Worm (Caenorhabditis elegans) whole organism, late embryonic: Measurements from ENCODE around the gene cyp-31A3.

Experiments used
- C08G9.2 ChIP-seq: sonication (generic microtip); optimal IDR thresholded peaks from 2 replicates; lab custom pipeline; 2016; ENCODE audit warnings: mild to moderate bottlenecking, missing genetic modification characterization, moderate library complexity, missing compliant biosample characterization
- C38D4.7 ChIP-seq: fragments of 200-800 bp; sonication (Bioruptor generic); optimal IDR thresholded peaks from 2 replicates; lab custom pipeline; 2018; ENCODE audit warnings: mild to moderate bottlenecking, missing genetic modification characterization, moderate library complexity, missing compliant biosample characterization
- F13H6.1 ChIP-seq: sonication (generic microtip); optimal IDR thresholded peaks from 2 replicates; lab custom pipeline; 2016; ENCODE audit warnings: missing genetic modification characterization, missing compliant biosample characterization
- K02D7.2 ChIP-seq: sonication (generic microtip); optimal IDR thresholded peaks from 2 replicates; lab custom pipeline; 2017; ENCODE audit warnings: mild to moderate bottlenecking, missing genetic modification characterization, missing compliant biosample characterization
- K09A11.1 ChIP-seq: sonication (generic microtip); optimal IDR thresholded peaks from 2 replicates; lab custom pipeline; 2017; ENCODE audit warnings: antibody characterized with exemption, mild to moderate bottlenecking, missing genetic modification characterization, missing compliant biosample characterization; ENCODE audit not compliant: insufficient read depth
- T23F11.4 ChIP-seq: fragments of 200-800 bp; sonication (Bioruptor generic); optimal IDR thresholded peaks from 2 replicates; lab custom pipeline; 2018; ENCODE audit warnings: mild to moderate bottlenecking, missing genetic modification characterization, missing compliant biosample characterization
- Y22D7AL.16 ChIP-seq: sonication (generic microtip); optimal IDR thresholded peaks from 2 replicates; lab custom pipeline; 2016; ENCODE audit warnings: missing genetic modification characterization, missing compliant biosample characterization
- ceh-14 ChIP-seq: sonication (generic microtip); optimal IDR thresholded peaks from 2 replicates; lab custom pipeline; 2016; ENCODE audit warnings: missing genotype, missing genetic modification characterization, missing compliant biosample characterization
- ceh-18 ChIP-seq: sonication (generic microtip); optimal IDR thresholded peaks from 2 replicates; lab custom pipeline; 2016; ENCODE audit warnings: missing genetic modification characterization, missing compliant biosample characterization
- ceh-19 ChIP-seq: fragments of 200-800 bp; sonication (Bioruptor generic); optimal IDR thresholded peaks from 2 replicates; lab custom pipeline; 2018; ENCODE audit warnings: mild to moderate bottlenecking, missing genetic modification characterization, missing compliant biosample characterization
- ceh-2 ChIP-seq: sonication (generic microtip); optimal IDR thresholded peaks from 2 replicates; lab custom pipeline; 2016; ENCODE audit warnings: missing genotype, missing genetic modification characterization, missing compliant biosample characterization
- ceh-30 ChIP-seq: fragments of 150-350 bp; optimal IDR thresholded peaks from 2 replicates; lab custom pipeline; 2014; ENCODE audit warnings: missing biosample characterization, missing genetic modification characterization
- ceh-31 ChIP-seq: sonication (generic microtip); optimal IDR thresholded peaks from 2 replicates; lab custom pipeline; 2016; ENCODE audit warnings: missing genetic modification characterization, missing compliant biosample characterization
- ceh-34 ChIP-seq: sonication (generic microtip); optimal IDR thresholded peaks from 2 replicates; lab custom pipeline; 2016; ENCODE audit warnings: mild to moderate bottlenecking, missing genetic modification characterization, missing compliant biosample characterization
- ceh-45 ChIP-seq: fragments of 200-800 bp; sonication (Bioruptor generic); IDR thresholded peaks from 2 replicates; pipeline ENCODE4 v1.3.6; 2022; ENCODE audit warnings: missing genetic modification reagents, missing genetic modification characterization, missing compliant biosample characterization
- ceh-6 ChIP-seq: fragments of 200-800 bp; sonication (Bioruptor generic); optimal IDR thresholded peaks from 2 replicates; lab custom pipeline; 2018; ENCODE audit warnings: mild to moderate bottlenecking, missing genetic modification characterization, missing compliant biosample characterization
- ceh-9 ChIP-seq: sonication (generic microtip); optimal IDR thresholded peaks from 2 replicates; lab custom pipeline; 2016; ENCODE audit warnings: mild to moderate bottlenecking, missing genetic modification characterization, inconsistent platforms, missing compliant biosample characterization
- che-1 ChIP-seq: sonication (generic microtip); optimal IDR thresholded peaks from 2 replicates; lab custom pipeline; 2016; ENCODE audit warnings: mild to moderate bottlenecking, missing genetic modification characterization, missing compliant biosample characterization
- dmd-4 ChIP-seq: sonication (generic microtip); optimal IDR thresholded peaks from 2 replicates; lab custom pipeline; 2016; ENCODE audit warnings: borderline replicate concordance, missing genetic modification characterization, missing compliant biosample characterization
- elt-2 ChIP-seq: sonication (generic microtip); optimal IDR thresholded peaks from 2 replicates; lab custom pipeline; 2016; ENCODE audit warnings: missing genetic modification reagents, missing genetic modification characterization, missing compliant biosample characterization
- elt-4 ChIP-seq: sonication (generic microtip); optimal IDR thresholded peaks from 2 replicates; lab custom pipeline; 2016; ENCODE audit warnings: missing genetic modification characterization, missing compliant biosample characterization
- ets-4 ChIP-seq: sonication (generic microtip); optimal IDR thresholded peaks from 2 replicates; lab custom pipeline; 2016; ENCODE audit warnings: missing genetic modification characterization, missing compliant biosample characterization
- fax-1 ChIP-seq: sonication (generic microtip); optimal IDR thresholded peaks from 2 replicates; lab custom pipeline; 2016; ENCODE audit warnings: missing genotype, missing genetic modification characterization, missing compliant biosample characterization
- fkh-10 ChIP-seq: fragments of 150-350 bp; optimal IDR thresholded peaks from 2 replicates; lab custom pipeline; 2014; ENCODE audit warnings: missing biosample characterization, missing genetic modification reagents, missing genetic modification characterization
- fkh-6 ChIP-seq: sonication (generic microtip); optimal IDR thresholded peaks from 2 replicates; lab custom pipeline; 2016; ENCODE audit warnings: missing genetic modification characterization, missing compliant biosample characterization
- gmeb-2 ChIP-seq: sonication (generic microtip); optimal IDR thresholded peaks from 2 replicates; lab custom pipeline; 2016; ENCODE audit warnings: missing genetic modification characterization, inconsistent platforms, missing compliant biosample characterization
- hlh-15 ChIP-seq: sonication (generic microtip); optimal IDR thresholded peaks from 2 replicates; lab custom pipeline; 2016; ENCODE audit warnings: missing genetic modification characterization, missing compliant biosample characterization
- hlh-30 ChIP-seq: sonication (generic microtip); optimal IDR thresholded peaks from 2 replicates; lab custom pipeline; 2017; ENCODE audit warnings: antibody characterized with exemption, missing genetic modification characterization, missing compliant biosample characterization; ENCODE audit not compliant: insufficient read depth
- lim-6 ChIP-seq: sonication (generic microtip); optimal IDR thresholded peaks from 2 replicates; lab custom pipeline; 2016; ENCODE audit warnings: missing genetic modification characterization, missing compliant biosample characterization
- lin-11 ChIP-seq: fragments of 200-800 bp; sonication (Bioruptor generic); optimal IDR thresholded peaks from 2 replicates; lab custom pipeline; 2018; ENCODE audit warnings: mild to moderate bottlenecking, missing genetic modification characterization, missing compliant biosample characterization
- madf-2 ChIP-seq: sonication (generic microtip); optimal IDR thresholded peaks from 2 replicates; lab custom pipeline; 2017; ENCODE audit warnings: missing genetic modification characterization, missing compliant biosample characterization
- mec-3 ChIP-seq: sonication (generic microtip); optimal IDR thresholded peaks from 2 replicates; lab custom pipeline; 2016; ENCODE audit warnings: borderline replicate concordance, missing genetic modification characterization, missing compliant biosample characterization
- nfya-1 ChIP-seq: sonication (generic microtip); optimal IDR thresholded peaks from 2 replicates; lab custom pipeline; 2017; ENCODE audit warnings: missing genetic modification characterization, mild to moderate bottlenecking, missing compliant biosample characterization, antibody characterized with exemption, moderate library complexity
- npax-4 ChIP-seq: sonication (generic microtip); optimal IDR thresholded peaks from 2 replicates; lab custom pipeline; 2016; ENCODE audit warnings: missing genetic modification characterization, missing compliant biosample characterization
- pag-3 ChIP-seq: sonication (generic microtip); optimal IDR thresholded peaks from 2 replicates; lab custom pipeline; 2016; ENCODE audit warnings: missing compliant biosample characterization, missing genetic modification characterization, borderline replicate concordance
- pat-9 ChIP-seq: fragments of 200-800 bp; sonication (Bioruptor generic); optimal IDR thresholded peaks from 2 replicates; lab custom pipeline; 2018; ENCODE audit warnings: mild to moderate bottlenecking, missing genetic modification characterization, moderate library complexity, missing compliant biosample characterization
- pha-2 ChIP-seq: sonication (generic microtip); optimal IDR thresholded peaks from 2 replicates; lab custom pipeline; 2017; ENCODE audit warnings: mild to moderate bottlenecking, missing genetic modification characterization, missing compliant biosample characterization
- ref-2 ChIP-seq: sonication (generic microtip); optimal IDR thresholded peaks from 2 replicates; lab custom pipeline; 2016; ENCODE audit warnings: missing genetic modification characterization, missing compliant biosample characterization
- sox-2 ChIP-seq: fragments of 200-800 bp; sonication (Bioruptor generic); IDR thresholded peaks from 2 replicates; pipeline ENCODE4 v1.3.6; 2022; ENCODE audit warnings: missing genetic modification reagents, missing genetic modification characterization, missing compliant biosample characterization
- sox-4 ChIP-seq: sonication (generic microtip); optimal IDR thresholded peaks from 2 replicates; lab custom pipeline; 2017; ENCODE audit warnings: mild to moderate bottlenecking, missing genetic modification characterization, inconsistent platforms, missing compliant biosample characterization
- syd-9 ChIP-seq: sonication (generic microtip); optimal IDR thresholded peaks from 2 replicates; lab custom pipeline; 2016; ENCODE audit warnings: mild to moderate bottlenecking, missing genetic modification characterization, moderate library complexity, missing compliant biosample characterization
- tbx-2 ChIP-seq: sonication (generic microtip); optimal IDR thresholded peaks from 2 replicates; lab custom pipeline; 2016; ENCODE audit warnings: missing genetic modification characterization, missing compliant biosample characterization
- tbx-7 ChIP-seq: sonication (generic microtip); optimal IDR thresholded peaks from 2 replicates; lab custom pipeline; 2016; ENCODE audit warnings: missing genotype, missing genetic modification characterization, missing compliant biosample characterization
- ttx-3 ChIP-seq: sonication (generic microtip); optimal IDR thresholded peaks from 2 replicates; lab custom pipeline; 2016; ENCODE audit warnings: missing genetic modification reagents, missing genetic modification characterization, missing compliant biosample characterization
- unc-3 ChIP-seq, 2 experiments: fragments of 200-800 bp in 1 of 2; sonication (Bioruptor generic) in 1 of 2; sonication (generic microtip) in 1 of 2; conservative IDR thresholded peaks in 1 of 2; optimal IDR thresholded peaks in 1 of 2; 2 replicates each; pipeline versions ENCODE4 v1.3.6 to Lab custom; 2016 to 2022; ENCODE audit warnings: missing compliant biosample characterization in 2 of 2, missing genetic modification characterization in 2 of 2, missing genetic modification reagents in 1 of 2
- unc-42 ChIP-seq: sonication (generic microtip); optimal IDR thresholded peaks from 2 replicates; lab custom pipeline; 2016; ENCODE audit warnings: missing genotype, missing genetic modification characterization, missing compliant biosample characterization
- unc-86 ChIP-seq: sonication (generic microtip); optimal IDR thresholded peaks from 2 replicates; lab custom pipeline; 2016; ENCODE audit warnings: missing genetic modification characterization, missing compliant biosample characterization

Gene cyp-31A3

DNA sequence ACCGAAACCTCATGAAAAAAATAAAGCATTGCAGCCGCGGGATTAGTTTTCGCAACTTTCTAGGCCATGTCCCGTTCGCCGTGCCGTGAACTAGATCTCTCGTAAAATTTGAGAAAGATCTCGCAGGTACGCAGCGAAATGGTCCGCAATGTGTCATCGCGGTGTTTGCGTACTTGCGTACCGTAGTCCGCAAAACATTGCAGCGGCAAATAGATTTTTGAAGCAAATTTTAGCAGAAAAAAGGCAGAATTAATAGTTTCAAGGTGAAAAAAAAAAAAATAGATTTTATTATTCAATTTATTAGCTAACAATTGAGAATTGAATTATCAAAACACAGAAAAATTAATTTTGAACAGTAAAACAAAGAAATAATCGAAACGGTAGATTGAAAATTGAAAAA lies 32.9 kb upstream of the cyp-31A3 start:
- peak; percentile 37 for TF ChIP-seq elt-2 (tag; lab: Kevin White, UChicago)
- peak; percentile 47 for TF ChIP-seq ceh-2 (tag; lab: Kevin White, UChicago)
- peak; percentile 13; the same call in 1 of the 2 replicates for TF ChIP-seq sox-2 (GFP tag; lab: Robert Waterston, UW)
- peak; percentile 64 for TF ChIP-seq ceh-18 (tag; lab: Kevin White, UChicago)
- peak; percentile 55 for TF ChIP-seq C08G9.2 (tag; lab: Kevin White, UChicago)
- peak; percentile 28 for TF ChIP-seq F13H6.1 (tag; lab: Kevin White, UChicago)
- peak; percentile 85 for TF ChIP-seq ceh-34
- TF ChIP-seq ceh-45 = 0 out of 2 replicates have a peak, but pooled peaks have one; percentile 56
- TF ChIP-seq madf-2 (tag; lab: Kevin White, UChicago) = peak; percentile 24
- TF ChIP-seq unc-86 = peak; percentile 46
- peak; percentile 87 for TF ChIP-seq ceh-14 (tag; lab: Kevin White, UChicago)
- TF ChIP-seq unc-42 (tag; lab: Kevin White, UChicago) = peak; percentile 58
- peak; percentile 83 for TF ChIP-seq ref-2 (tag; lab: Kevin White, UChicago)
- TF ChIP-seq unc-3 (GFP tag; conservative IDR thresholded peaks at IDR 0.05; lab: Robert Waterston, UW) = 0 out of 2 replicates have a peak, but pooled peaks have one; percentile 36
- peak; percentile 13 for TF ChIP-seq unc-3 (tag; optimal IDR thresholded peaks at IDR 0.05; lab: Kevin White, UChicago)
- peak; percentile 21 for TF ChIP-seq ets-4
- peak; percentile 79 for TF ChIP-seq ceh-31 (tag; lab: Kevin White, UChicago)
- peak; percentile 60 for TF ChIP-seq nfya-1 (tag; lab: Kevin White, UChicago)
- peak; percentile 65 for TF ChIP-seq tbx-2

DNA sequence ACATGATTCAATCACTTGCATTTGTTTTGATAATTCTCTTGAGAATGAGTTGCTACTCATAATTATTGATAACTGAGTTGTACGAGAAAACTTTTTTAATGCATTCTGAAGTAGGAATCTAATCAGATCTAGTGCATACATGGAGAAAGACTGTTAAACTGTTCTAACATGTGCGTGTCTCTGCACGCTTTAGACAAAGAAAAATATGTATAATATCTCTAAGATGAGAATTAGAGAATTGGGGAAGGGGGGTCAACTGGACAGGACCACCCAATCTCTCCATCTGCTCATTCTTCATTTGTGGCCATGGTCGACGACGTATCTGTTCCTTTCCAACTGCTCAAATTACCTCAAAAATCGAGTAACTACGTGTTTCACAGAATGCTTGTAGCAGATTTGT lies 23.6 kb upstream of the cyp-31A3 start, which contains the start of gene fbxb-78:
Gene fbxb-78, plus strand, starts transcription at position 301 of the 400 bp plus-strand sequence.
- no peak for TF ChIP-seq fax-1 (tag; lab: Kevin White, UChicago)
- no peak for TF ChIP-seq K02D7.2 (tag; lab: Kevin White, UChicago)
- no peak for TF ChIP-seq C38D4.7 (GFP tag; lab: Kevin White, UChicago)
- no peak for TF ChIP-seq gmeb-2 (tag; lab: Kevin White, UChicago)
- no peak for TF ChIP-seq sox-4 (tag; lab: Kevin White, UChicago)
- TF ChIP-seq hlh-15 = no peak
- TF ChIP-seq ttx-3 (tag; lab: Kevin White, UChicago) = no peak
- TF ChIP-seq fkh-10 (GFP tag; lab: Kevin White, UChicago) = no peak
- TF ChIP-seq F13H6.1 (tag; lab: Kevin White, UChicago) = no peak
- TF ChIP-seq Y22D7AL.16 (tag; lab: Kevin White, UChicago) = no peak
- no peak for TF ChIP-seq ceh-19 (GFP tag; lab: Kevin White, UChicago)
- no peak for TF ChIP-seq syd-9 (tag; lab: Kevin White, UChicago)
- no peak for TF ChIP-seq pha-2
- TF ChIP-seq, all 69 proteins: peak for 0

DNA sequence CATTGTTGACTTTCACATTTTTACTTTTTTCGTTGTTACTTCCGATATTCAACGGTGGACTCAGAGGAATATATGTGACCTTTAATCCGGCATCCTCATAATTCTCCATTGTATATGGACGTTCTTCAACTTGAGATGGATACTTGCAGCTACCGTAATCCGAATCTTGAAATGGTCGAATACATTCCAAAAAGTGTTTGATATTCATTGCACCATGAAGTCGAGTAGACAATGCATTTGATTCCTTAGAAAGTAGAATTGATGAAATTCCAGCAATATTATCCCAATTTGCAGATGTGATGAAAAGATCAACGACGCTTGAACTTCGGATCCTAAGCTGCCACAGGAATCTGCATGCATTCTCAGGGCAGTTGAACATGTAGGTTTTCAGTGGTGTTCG lies 18.4 kb upstream of the cyp-31A3 start:
- no peak for TF ChIP-seq ceh-6
- no peak for TF ChIP-seq che-1
- no peak for TF ChIP-seq elt-4 (tag; lab: Kevin White, UChicago)
- TF ChIP-seq K09A11.1 (tag; lab: Kevin White, UChicago) = no peak
- no peak for TF ChIP-seq fkh-6 (tag; lab: Kevin White, UChicago)
- TF ChIP-seq tbx-7 (tag; lab: Kevin White, UChicago) = no peak
- TF ChIP-seq ceh-30 = no peak
- no peak for TF ChIP-seq ceh-2 (tag; lab: Kevin White, UChicago)
- no peak for TF ChIP-seq sox-2 (GFP tag; lab: Robert Waterston, UW)

DNA sequence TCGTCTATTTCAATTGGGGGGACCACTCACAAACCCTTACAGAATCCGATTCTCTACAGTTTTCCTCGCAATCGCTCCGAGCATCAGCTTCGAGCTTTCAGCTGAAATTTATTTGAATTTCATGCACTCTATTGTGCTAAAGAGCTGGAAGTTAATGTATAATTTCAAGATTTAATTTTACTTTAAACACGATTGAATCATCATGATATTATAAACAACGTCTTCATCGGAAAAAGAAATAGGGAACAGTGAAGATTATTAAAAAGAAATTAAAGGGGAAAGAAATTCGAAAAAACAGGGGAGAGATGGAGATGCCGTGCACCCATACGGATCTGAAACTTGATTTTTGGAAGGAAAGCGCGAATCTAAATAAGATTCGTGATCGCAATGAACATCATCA lies 16.7 kb upstream of the cyp-31A3 start, which contains the start of gene hoe-1:
Gene hoe-1, minus strand, starts transcription at position 101 of the 400 bp plus-strand sequence.
- TF ChIP-seq hlh-30 (tag; lab: Kevin White, UChicago) (no peak), T23F11.4 (GFP tag; lab: Kevin White, UChicago) (no peak), tbx-2 (no peak), mec-3 (tag; lab: Kevin White, UChicago) (no peak), ceh-34 (no peak), ceh-9 (tag; lab: Kevin White, UChicago) (no peak), tbx-7 (tag; lab: Kevin White, UChicago) (no peak), pag-3 (tag; lab: Kevin White, UChicago) (no peak), pat-9 (no peak), Y22D7AL.16 (tag; lab: Kevin White, UChicago) (no peak), lim-6 (tag; lab: Kevin White, UChicago) (no peak), ceh-14 (tag; lab: Kevin White, UChicago) (no peak), npax-4 (tag; lab: Kevin White, UChicago) (no peak), lin-11 (tag; lab: Kevin White, UChicago) (no peak), dmd-4 (no peak), C08G9.2 (tag; lab: Kevin White, UChicago) (no peak)
